Worm (Caenorhabditis elegans) whole organism, late embryonic: ENCODE measurements around the gene nhr-43.

ENCODE experiments used
- ama-1 ChIP-seq: fragments of 150-350 bp; optimal IDR thresholded peaks from 2 replicates; lab custom pipeline; 2014
- ceh-19 ChIP-seq: fragments of 200-800 bp; sonication (Bioruptor generic); optimal IDR thresholded peaks from 2 replicates; lab custom pipeline; 2018; ENCODE audit warnings: mild to moderate bottlenecking, missing genetic modification characterization, missing compliant biosample characterization
- ceh-45 ChIP-seq: fragments of 200-800 bp; sonication (Bioruptor generic); IDR thresholded peaks from 2 replicates; pipeline ENCODE4 v1.3.6; 2022; ENCODE audit warnings: missing genetic modification reagents, missing genetic modification characterization, missing compliant biosample characterization
- ceh-9 ChIP-seq: sonication (generic microtip); optimal IDR thresholded peaks from 2 replicates; lab custom pipeline; 2016; ENCODE audit warnings: mild to moderate bottlenecking, missing genetic modification characterization, inconsistent platforms, missing compliant biosample characterization
- che-1 ChIP-seq: sonication (generic microtip); optimal IDR thresholded peaks from 2 replicates; lab custom pipeline; 2016; ENCODE audit warnings: mild to moderate bottlenecking, missing genetic modification characterization, missing compliant biosample characterization
- elt-2 ChIP-seq: sonication (generic microtip); optimal IDR thresholded peaks from 2 replicates; lab custom pipeline; 2016; ENCODE audit warnings: missing genetic modification reagents, missing genetic modification characterization, missing compliant biosample characterization
- ets-4 ChIP-seq: sonication (generic microtip); optimal IDR thresholded peaks from 2 replicates; lab custom pipeline; 2016; ENCODE audit warnings: missing genetic modification characterization, missing compliant biosample characterization
- eyg-1 ChIP-seq: sonication (generic microtip); optimal IDR thresholded peaks from 2 replicates; lab custom pipeline; 2016; ENCODE audit warnings: missing genotype, missing genetic modification characterization, missing compliant biosample characterization
- npax-4 ChIP-seq: sonication (generic microtip); optimal IDR thresholded peaks from 2 replicates; lab custom pipeline; 2016; ENCODE audit warnings: missing genetic modification characterization, missing compliant biosample characterization
- rnt-1 ChIP-seq: sonication (generic microtip); optimal IDR thresholded peaks from 2 replicates; lab custom pipeline; 2016; ENCODE audit warnings: missing genetic modification characterization, missing compliant biosample characterization
- sox-4 ChIP-seq: sonication (generic microtip); optimal IDR thresholded peaks from 2 replicates; lab custom pipeline; 2017; ENCODE audit warnings: mild to moderate bottlenecking, missing genetic modification characterization, inconsistent platforms, missing compliant biosample characterization
- unc-55 ChIP-seq: sonication (generic microtip); optimal IDR thresholded peaks from 2 replicates; lab custom pipeline; 2017; ENCODE audit warnings: missing biosample characterization, missing genetic modification reagents, missing genetic modification characterization
- zip-5 ChIP-seq: sonication (generic microtip); optimal IDR thresholded peaks from 2 replicates; lab custom pipeline; 2016; ENCODE audit warnings: missing genetic modification characterization, missing compliant biosample characterization
- ztf-16 ChIP-seq: sonication (generic microtip); optimal IDR thresholded peaks from 2 replicates; lab custom pipeline; 2017; ENCODE audit warnings: missing genetic modification characterization, missing compliant biosample characterization

DNA sequence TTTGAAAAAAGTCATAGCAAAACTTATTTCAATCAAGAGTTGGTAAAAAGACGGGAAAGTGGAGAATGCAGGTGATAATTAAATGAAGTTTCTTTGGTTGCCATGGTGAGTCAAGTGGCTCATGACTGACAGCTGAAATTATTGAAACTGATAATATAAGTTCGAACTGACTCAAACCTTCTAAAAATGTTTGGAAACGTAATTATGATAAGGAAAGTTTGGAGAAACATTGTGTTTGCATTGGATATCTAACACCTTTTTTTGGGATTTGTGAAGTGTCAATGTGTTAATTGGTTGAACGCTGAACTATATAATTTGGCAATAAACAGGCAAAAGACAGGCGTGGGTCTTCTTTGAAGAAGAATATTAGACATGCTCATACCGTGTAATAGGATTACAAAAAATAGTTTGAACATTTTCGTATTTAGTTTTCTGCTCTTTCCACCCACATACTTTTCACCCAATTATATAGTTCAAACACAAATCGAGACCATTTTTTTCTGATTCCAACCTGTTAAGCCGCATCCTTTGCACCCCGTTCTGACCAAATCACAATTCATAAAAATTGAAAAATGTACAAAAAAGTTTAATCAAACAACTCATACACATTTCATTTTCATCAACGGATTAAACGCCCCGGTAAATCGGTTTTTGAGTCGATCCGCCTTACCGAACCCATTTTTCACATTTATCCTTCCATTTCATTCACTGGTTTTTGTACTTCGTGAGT is 26.1 kb downstream of the nhr-43 start, which contains the start of the genes srlf-33 and srlf-32:
- TF ChIP-seq ets-4 (tag; lab: Kevin White, UChicago) (no peak), ztf-16 (tag; lab: Kevin White, UChicago) (no peak), ceh-9 (tag; lab: Kevin White, UChicago) (no peak), zip-5 (tag; lab: Kevin White, UChicago) (no peak), ceh-45 (no peak), eyg-1 (tag; lab: Kevin White, UChicago) (no peak), ceh-19 (GFP tag; lab: Kevin White, UChicago) (no peak), npax-4 (tag; lab: Kevin White, UChicago) (no peak), unc-55 (GFP tag; lab: Kevin White, UChicago) (no peak), sox-4 (no peak), rnt-1 (tag; lab: Kevin White, UChicago) (no peak), che-1 (tag; lab: Kevin White, UChicago) (no peak), elt-2 (no peak), ama-1 (lab: Kevin White, UChicago) (no peak)
